Worm (Caenorhabditis elegans) whole organism, L3 larva: ENCODE results near the gene Y73B6BL.12.
"Not testable (repeated sequence)": the region's sequence is repeated elsewhere in the genome, so short reads cannot be mapped to it uniquely, and the experiment has no call there.

ENCODE experiments used
- R02D3.7 ChIP-seq: fragments of 150-350 bp; optimal IDR thresholded peaks from 2 replicates; lab custom pipeline; 2014; ENCODE audit warnings: missing biosample characterization, missing genetic modification characterization
- ZK546.5 ChIP-seq: sonication (generic microtip); optimal IDR thresholded peaks from 2 replicates; lab custom pipeline; 2017; ENCODE audit warnings: missing biosample characterization, missing genetic modification characterization
- aly-2 ChIP-seq: fragments of 150-350 bp; optimal IDR thresholded peaks from 2 replicates; lab custom pipeline; 2014; ENCODE audit warnings: missing biosample characterization, missing genetic modification characterization
- ama-1 ChIP-seq: fragments of 150-350 bp; optimal IDR thresholded peaks from 2 replicates; lab custom pipeline; 2018
- ceh-16 ChIP-seq: sonication (generic microtip); optimal IDR thresholded peaks from 2 replicates; lab custom pipeline; 2017; ENCODE audit warnings: missing biosample characterization, missing genetic modification characterization
- ceh-28 ChIP-seq: fragments of 150-350 bp; optimal IDR thresholded peaks from 2 replicates; lab custom pipeline; 2014; ENCODE audit warnings: missing biosample characterization, missing genetic modification reagents, missing genetic modification characterization
- ceh-82 ChIP-seq: fragments of 150-350 bp; optimal IDR thresholded peaks from 2 replicates; lab custom pipeline; 2014; ENCODE audit warnings: missing biosample characterization, missing genetic modification characterization
- ceh-9 ChIP-seq: sonication (generic microtip); optimal IDR thresholded peaks from 2 replicates; lab custom pipeline; 2018; ENCODE audit warnings: missing biosample characterization, missing genetic modification characterization
- daf-12 ChIP-seq: fragments of 150-350 bp; optimal IDR thresholded peaks from 2 replicates; lab custom pipeline; 2014; ENCODE audit warnings: missing biosample characterization, missing genetic modification reagents, missing genetic modification characterization
- egl-27 ChIP-seq: sonication (generic microtip); optimal IDR thresholded peaks from 4 replicates; lab custom pipeline; 2017; ENCODE audit warnings: missing biosample characterization, missing genetic modification reagents, missing genetic modification characterization
- egl-5 ChIP-seq: fragments of 150-350 bp; optimal IDR thresholded peaks from 2 replicates; lab custom pipeline; 2017; ENCODE audit warnings: missing biosample characterization, missing genetic modification reagents, missing genetic modification characterization, inconsistent platforms
- elt-1 ChIP-seq: fragments of 150-350 bp; optimal IDR thresholded peaks from 2 replicates; lab custom pipeline; 2014; ENCODE audit warnings: missing biosample characterization, missing genetic modification characterization
- elt-2 ChIP-seq: sonication (generic microtip); optimal IDR thresholded peaks from 2 replicates; lab custom pipeline; 2016; ENCODE audit warnings: missing genetic modification reagents, mild to moderate bottlenecking, missing genetic modification characterization, missing compliant biosample characterization
- elt-3 ChIP-seq, 3 experiments: fragments of 150-350 bp in 1 of 3; sonication (generic microtip) in 2 of 3; optimal IDR thresholded peaks; 2 replicates in 2 of 3; 4 replicates in 1 of 3; lab custom pipeline; 2014 to 2017; ENCODE audit warnings: missing biosample characterization in 3 of 3, missing genetic modification characterization in 3 of 3
- fkh-10 ChIP-seq: sonication (generic microtip); optimal IDR thresholded peaks from 2 replicates; lab custom pipeline; 2017; ENCODE audit warnings: missing biosample characterization, missing genetic modification reagents, missing genetic modification characterization
- fkh-2 ChIP-seq: fragments of 150-350 bp; optimal IDR thresholded peaks from 2 replicates; lab custom pipeline; 2014; ENCODE audit warnings: missing biosample characterization, missing genetic modification reagents, missing genetic modification characterization
- fos-1 ChIP-seq: fragments of 150-350 bp; optimal IDR thresholded peaks from 2 replicates; lab custom pipeline; 2014; ENCODE audit warnings: missing biosample characterization, missing genetic modification characterization
- hmg-11 ChIP-seq: sonication (generic microtip); optimal IDR thresholded peaks from 2 replicates; lab custom pipeline; 2016; ENCODE audit warnings: missing genetic modification characterization, missing compliant biosample characterization
- lin-39 ChIP-seq: fragments of 150-350 bp; optimal IDR thresholded peaks from 2 replicates; lab custom pipeline; 2018; ENCODE audit warnings: missing biosample characterization, missing genetic modification reagents, missing genetic modification characterization
- mml-1 ChIP-seq: fragments of 150-350 bp; sonication (generic microtip); optimal IDR thresholded peaks from 3 replicates; lab custom pipeline; 2014; ENCODE audit warnings: missing biosample characterization, missing genetic modification characterization
- nhr-11 ChIP-seq: fragments of 150-350 bp; optimal IDR thresholded peaks from 2 replicates; lab custom pipeline; 2014; ENCODE audit warnings: missing biosample characterization, missing genetic modification characterization
- nhr-12 ChIP-seq: fragments of 150-350 bp; optimal IDR thresholded peaks from 2 replicates; lab custom pipeline; 2014; ENCODE audit warnings: missing biosample characterization, missing genetic modification characterization
- nhr-23 ChIP-seq: fragments of 150-350 bp; optimal IDR thresholded peaks from 2 replicates; lab custom pipeline; 2014; ENCODE audit warnings: missing biosample characterization, missing genetic modification reagents, missing genetic modification characterization
- nhr-237 ChIP-seq: fragments of 150-350 bp; optimal IDR thresholded peaks from 2 replicates; lab custom pipeline; 2014; ENCODE audit warnings: missing biosample characterization, missing genetic modification characterization
- nhr-28 ChIP-seq: fragments of 150-350 bp; optimal IDR thresholded peaks from 2 replicates; lab custom pipeline; 2014; ENCODE audit warnings: missing biosample characterization, missing genetic modification characterization
- nhr-43 ChIP-seq: sonication (generic microtip); optimal IDR thresholded peaks from 2 replicates; lab custom pipeline; 2016; ENCODE audit warnings: mild to moderate bottlenecking, missing genetic modification characterization, missing compliant biosample characterization; ENCODE audit not compliant: poor library complexity, severe bottlenecking
- nhr-67 ChIP-seq: fragments of 150-350 bp; optimal IDR thresholded peaks from 2 replicates; lab custom pipeline; 2014; ENCODE audit warnings: missing biosample characterization, missing genetic modification characterization
- nhr-76 ChIP-seq: fragments of 150-350 bp; sonication (generic microtip); optimal IDR thresholded peaks from 5 replicates; lab custom pipeline; 2014; ENCODE audit warnings: missing biosample characterization, missing genetic modification characterization
- nhr-77 ChIP-seq: fragments of 150-350 bp; optimal IDR thresholded peaks from 2 replicates; lab custom pipeline; 2014; ENCODE audit warnings: missing biosample characterization, missing genetic modification characterization
- pha-4 ChIP-seq: fragments of 150-350 bp; optimal IDR thresholded peaks from 2 replicates; lab custom pipeline; 2014; ENCODE audit warnings: missing biosample characterization, missing genetic modification reagents, missing genetic modification characterization
- snpc-4 ChIP-seq: fragments of 150-350 bp; optimal IDR thresholded peaks from 2 replicates; lab custom pipeline; 2014; ENCODE audit warnings: missing biosample characterization, missing genetic modification characterization
- tbx-2 ChIP-seq: sonication (generic microtip); optimal IDR thresholded peaks from 2 replicates; lab custom pipeline; 2016; ENCODE audit warnings: mild to moderate bottlenecking, missing genetic modification characterization, missing compliant biosample characterization
- zag-1 ChIP-seq: fragments of 150-350 bp; optimal IDR thresholded peaks from 2 replicates; lab custom pipeline; 2014; ENCODE audit warnings: missing biosample characterization, missing genetic modification characterization
- ztf-11 ChIP-seq: fragments of 150-350 bp; optimal IDR thresholded peaks from 2 replicates; lab custom pipeline; 2014; ENCODE audit warnings: missing biosample characterization, missing genetic modification characterization
- ztf-4 ChIP-seq: fragments of 150-350 bp; optimal IDR thresholded peaks from 2 replicates; lab custom pipeline; 2014; ENCODE audit warnings: missing biosample characterization, missing genetic modification characterization

Gene Y73B6BL.12

DNA sequence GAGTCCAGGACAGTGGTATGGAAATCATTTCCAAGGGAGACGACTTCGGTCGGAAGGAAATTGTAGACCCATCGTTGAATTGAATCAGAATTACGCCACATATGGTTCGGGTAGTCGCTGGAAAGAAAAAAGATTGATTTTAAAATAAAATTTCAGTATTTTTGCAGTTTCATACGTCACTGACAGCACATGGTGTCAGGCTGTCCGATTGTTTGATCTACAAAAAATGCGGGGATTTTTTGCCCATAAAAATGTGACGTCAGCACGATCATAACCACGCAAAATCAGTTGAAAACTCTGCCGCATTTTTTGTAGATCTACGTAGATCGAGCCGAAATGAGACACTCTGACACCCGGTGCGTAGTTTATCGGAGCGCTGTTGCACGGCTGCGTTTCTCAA, at the start of gene Y73B6BL.12:
Gene Y73B6BL.12, minus strand, starts transcription at position 101 of the 400 bp plus-strand sequence.
- TF ChIP-seq ztf-11 (tag; lab: Kevin White, UChicago); pha-4; ama-1 (lab: Kevin White, UChicago): not testable (repeated sequence)

DNA sequence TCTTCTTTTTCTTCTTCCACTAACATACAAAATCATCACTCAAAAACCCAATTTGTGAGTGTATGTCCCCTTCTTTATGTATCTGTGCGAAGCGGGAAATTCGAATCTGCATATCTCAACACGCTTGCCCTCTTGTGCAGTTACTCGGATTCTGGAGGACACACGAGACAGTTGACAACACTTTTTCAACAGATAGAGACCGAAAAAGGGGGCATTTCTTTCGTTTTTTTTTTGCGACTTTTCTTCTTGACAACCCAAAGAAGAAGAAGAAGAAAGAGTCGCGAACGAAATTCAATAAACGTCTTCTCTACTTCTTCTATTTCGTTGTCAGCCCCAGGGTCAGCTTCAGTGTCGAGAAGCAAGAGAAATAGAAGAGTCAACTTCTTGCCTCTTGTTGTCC, 48.8 kb upstream of the Y73B6BL.12 start:
- no peak for TF ChIP-seq elt-3 (tag; optimal IDR thresholded peaks at IDR 0.05; lab: Kevin White, UChicago)
- no peak for TF ChIP-seq nhr-23
- no peak for TF ChIP-seq ceh-9
- no peak for TF ChIP-seq nhr-43 (tag; lab: Kevin White, UChicago)
- TF ChIP-seq snpc-4 (tag; lab: Kevin White, UChicago) = no peak
- TF ChIP-seq, all 47 proteins: peak for 0

DNA sequence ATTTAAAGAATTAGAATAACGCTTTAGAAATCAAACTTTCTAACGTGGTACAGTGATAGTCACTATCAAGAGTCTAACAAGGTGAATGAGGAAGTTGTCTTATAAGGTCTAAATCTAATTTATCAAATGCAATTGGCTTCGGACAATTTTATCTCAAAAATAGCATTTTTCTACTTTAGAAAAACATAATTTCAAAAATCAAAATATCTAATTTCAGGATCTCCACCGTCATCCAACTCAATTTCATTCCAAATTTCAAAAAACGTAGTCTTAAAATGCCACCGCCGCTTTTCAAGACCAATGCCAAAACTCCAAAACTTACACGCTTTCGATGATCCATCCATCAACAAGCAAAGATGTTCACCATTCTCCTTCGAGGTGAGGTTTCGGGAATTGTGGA, 47.8 kb upstream of the Y73B6BL.12 start, which contains the start of gene Y73B6BL.270:
Gene Y73B6BL.270, plus strand, starts transcription at position 301 of the 400 bp plus-strand sequence.
- TF ChIP-seq ZK546.5 (tag; lab: Kevin White, UChicago) (no peak), zag-1 (tag; lab: Kevin White, UChicago) (no peak), tbx-2 (no peak), aly-2 (tag; lab: Kevin White, UChicago) (no peak), fkh-10 (GFP tag; lab: Kevin White, UChicago) (no peak), lin-39 (tag; lab: Kevin White, UChicago) (no peak), nhr-28 (no peak), nhr-43 (tag; lab: Kevin White, UChicago) (no peak), ztf-4 (tag; lab: Kevin White, UChicago) (no peak), ceh-28 (tag; lab: Kevin White, UChicago) (no peak), fkh-2 (tag; lab: Kevin White, UChicago) (no peak), egl-5 (no peak), nhr-67 (tag; lab: Kevin White, UChicago) (no peak), nhr-77 (tag; lab: Kevin White, UChicago) (no peak), ceh-16 (tag; lab: Kevin White, UChicago) (no peak), nhr-11 (tag; lab: Kevin White, UChicago) (no peak)

DNA sequence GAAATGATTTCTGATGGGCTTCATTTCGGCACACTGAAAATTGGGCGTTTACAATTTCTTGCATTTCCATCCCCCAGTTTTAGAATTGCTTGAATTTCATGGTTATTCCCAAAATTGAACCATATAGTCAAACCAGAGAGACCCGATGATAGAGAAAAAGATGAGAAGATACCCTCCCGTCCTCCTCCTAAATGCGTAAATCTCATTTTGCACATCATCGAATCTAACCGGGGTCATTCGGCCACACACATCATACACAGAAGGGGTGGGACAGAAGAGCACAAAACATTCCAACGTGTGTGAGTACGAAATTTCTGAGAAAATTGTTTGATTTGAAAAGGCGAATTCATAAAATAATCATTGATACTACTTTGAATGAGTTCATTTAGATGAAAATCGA, 46.3 kb upstream of the Y73B6BL.12 start:
- TF ChIP-seq nhr-237 (tag; lab: Kevin White, UChicago) = no peak
- TF ChIP-seq ztf-4 (tag; lab: Kevin White, UChicago) = no peak
- TF ChIP-seq, all 47 proteins: peak for 0

DNA sequence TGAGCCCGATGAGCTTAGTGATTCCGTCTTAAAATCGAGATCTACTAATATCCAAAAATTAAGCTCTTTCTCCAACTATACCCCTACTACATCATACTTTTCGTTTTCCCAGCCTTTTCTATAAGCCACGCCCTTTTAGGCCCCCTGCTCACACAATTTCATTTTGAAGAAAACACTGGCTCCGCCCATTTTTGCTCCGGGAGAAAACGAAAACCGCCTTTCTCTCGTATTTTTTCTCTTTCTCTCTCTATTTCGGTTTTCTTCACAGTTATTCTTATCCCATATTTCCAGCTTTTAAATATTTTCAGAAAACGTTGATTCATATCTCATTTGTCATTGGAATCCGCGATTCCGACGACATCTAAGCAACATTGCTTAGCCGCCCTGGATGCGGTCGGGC, 44.4 kb upstream of the Y73B6BL.12 start, which contains the start of gene Y73B6BL.47:
Gene Y73B6BL.47, plus strand, starts transcription at position 301 of the 400 bp plus-strand sequence.
- no peak for TF ChIP-seq egl-5
- no peak for TF ChIP-seq mml-1 (tag; lab: Kevin White, UChicago)
- TF ChIP-seq nhr-12 (tag; lab: Kevin White, UChicago) = no peak
- TF ChIP-seq nhr-67 (tag; lab: Kevin White, UChicago) = no peak
- TF ChIP-seq ceh-16 (tag; lab: Kevin White, UChicago) = no peak
- TF ChIP-seq snpc-4 (tag; lab: Kevin White, UChicago) = no peak
- no peak for TF ChIP-seq R02D3.7

DNA sequence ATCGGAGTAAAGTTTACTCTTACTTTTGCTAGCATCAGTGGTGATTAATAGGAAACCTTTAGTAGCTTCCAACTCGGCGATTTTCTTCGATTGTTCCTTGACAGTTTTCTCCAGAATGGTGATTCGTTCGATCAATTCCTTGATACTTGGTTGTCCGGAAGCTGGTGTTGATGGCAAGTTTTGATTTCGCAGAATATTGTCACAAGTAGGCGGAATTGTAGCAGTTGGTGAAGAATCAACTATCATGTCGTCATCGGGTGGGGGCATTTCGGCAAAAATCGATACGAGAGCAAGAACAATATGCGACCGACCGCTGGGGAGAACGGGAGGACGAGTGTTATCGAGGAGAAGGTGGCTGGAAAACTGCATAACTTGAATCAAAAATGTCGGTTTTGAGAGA, 30.0 kb upstream of the Y73B6BL.12 start, which contains the start of gene Y73B6BL.289:
Gene Y73B6BL.289, plus strand, starts transcription at position 301 of the 400 bp plus-strand sequence.
- not testable (repeated sequence) for TF ChIP-seq elt-1 (tag; lab: Kevin White, UChicago); ZK546.5 (tag; lab: Kevin White, UChicago); tbx-2
- TF ChIP-seq, all 47 proteins: peak for 0; not testable (repeated sequence) for 47

DNA sequence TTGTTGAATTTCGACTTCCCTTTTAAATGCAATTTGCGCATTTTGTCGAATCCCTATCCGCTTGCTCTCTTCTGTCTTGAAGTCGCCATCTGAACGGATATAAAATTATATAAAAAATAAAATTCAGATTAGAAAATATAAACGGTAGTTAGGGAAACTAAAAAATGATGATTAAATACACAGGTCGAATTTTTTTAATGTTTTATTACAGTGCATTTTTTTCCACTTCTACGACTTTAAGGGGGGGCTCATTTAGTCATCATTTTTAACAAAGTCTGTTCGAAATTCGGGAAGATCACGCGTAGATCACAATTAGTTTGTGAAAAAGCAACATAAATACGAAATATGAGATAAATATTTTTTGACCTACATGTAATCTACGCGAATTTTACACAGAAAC, 25.6 kb upstream of the Y73B6BL.12 start, which contains the start of gene Y73B6BL.14:
Gene Y73B6BL.14, minus strand, starts transcription at position 101 of the 400 bp plus-strand sequence.
- TF ChIP-seq nhr-76 (tag; lab: Kevin White, UChicago) = no peak
- TF ChIP-seq hmg-11 (tag; lab: Kevin White, UChicago) = no peak
- no peak for TF ChIP-seq daf-12 (tag; lab: Kevin White, UChicago)
- no peak for TF ChIP-seq elt-2
- no peak for TF ChIP-seq nhr-43 (tag; lab: Kevin White, UChicago)
- TF ChIP-seq egl-27 = no peak
- no peak for TF ChIP-seq tbx-2
- no peak for TF ChIP-seq fos-1
- TF ChIP-seq nhr-237 (tag; lab: Kevin White, UChicago) = no peak
- no peak for TF ChIP-seq ztf-11 (tag; lab: Kevin White, UChicago)
- no peak for TF ChIP-seq mml-1 (tag; lab: Kevin White, UChicago)
- TF ChIP-seq zag-1 (tag; lab: Kevin White, UChicago) = no peak
- TF ChIP-seq ceh-28 (tag; lab: Kevin White, UChicago) = no peak
- no peak for TF ChIP-seq elt-1 (tag; lab: Kevin White, UChicago)
- no peak for TF ChIP-seq nhr-67 (tag; lab: Kevin White, UChicago)
- TF ChIP-seq lin-39 (tag; lab: Kevin White, UChicago) = no peak
- no peak for TF ChIP-seq ceh-82 (tag; lab: Kevin White, UChicago)
- TF ChIP-seq aly-2 (tag; lab: Kevin White, UChicago) = no peak
- no peak for TF ChIP-seq nhr-11 (tag; lab: Kevin White, UChicago)
